Fruit fly (Drosophila melanogaster) whole organism, embryonic: ENCODE results near the gene Mtr3.

Experiments used
- CG13424 ChIP-seq: fragments of 200-800 bp; sonication (Bioruptor generic); optimal IDR thresholded peaks from 2 replicates; lab custom pipeline; 2019; ENCODE audit warnings: missing biosample characterization, mild to moderate bottlenecking, missing genetic modification characterization, moderate library complexity
- CG15073 ChIP-seq: fragments of 200-800 bp; sonication (Bioruptor generic); optimal IDR thresholded peaks from 2 replicates; lab custom pipeline; 2016; ENCODE audit warnings: missing biosample characterization, missing genetic modification characterization
- CG15601 ChIP-seq: fragments of 200-800 bp; sonication (Bioruptor generic); optimal IDR thresholded peaks from 3 replicates; lab custom pipeline; 2019; ENCODE audit warnings: missing biosample characterization, mild to moderate bottlenecking, missing genetic modification characterization, moderate library complexity
- CG18011 ChIP-seq: fragments of 200-800 bp; sonication (Bioruptor generic); optimal IDR thresholded peaks from 2 replicates; lab custom pipeline; 2017; ENCODE audit warnings: missing biosample characterization, missing genetic modification characterization, mild to moderate bottlenecking, moderate library complexity, missing genotype
- CG1832 ChIP-seq: fragments of 200-800 bp; sonication (Bioruptor generic); optimal IDR thresholded peaks from 2 replicates; lab custom pipeline; 2017; ENCODE audit warnings: missing biosample characterization, mild to moderate bottlenecking, missing genetic modification characterization, inconsistent platforms
- CG8359 ChIP-seq: fragments of 200-800 bp; sonication (Bioruptor generic); optimal IDR thresholded peaks from 2 replicates; lab custom pipeline; 2017; ENCODE audit warnings: missing biosample characterization, mild to moderate bottlenecking, missing genetic modification characterization, borderline replicate concordance
- E2f2 ChIP-seq: fragments of 200-800 bp; sonication (Bioruptor generic); IDR thresholded peaks from 2 replicates; pipeline ENCODE4 v1.3.6; 2022; ENCODE audit warnings: missing biosample characterization, missing genetic modification characterization
- Optix ChIP-seq: fragments of 200-800 bp; sonication (Bioruptor generic); IDR thresholded peaks from 3 replicates; pipeline ENCODE4 v1.3.6; 2022; ENCODE audit warnings: missing biosample characterization, missing genetic modification characterization
- cato ChIP-seq: fragments of 200-800 bp; sonication (Bioruptor generic); optimal IDR thresholded peaks from 2 replicates; lab custom pipeline; 2016; ENCODE audit warnings: missing biosample characterization, missing genetic modification characterization, borderline replicate concordance
- chif ChIP-seq, 2 experiments: fragments of 200-800 bp; sonication (Bioruptor generic); optimal IDR thresholded peaks; 3 replicates each; lab custom pipeline; 2016; ENCODE audit warnings: missing biosample characterization in 2 of 2, missing genetic modification characterization in 2 of 2

- TF ChIP-seq CG8359 (GFP tag; lab: Kevin White, UChicago) = no peak
- no peak for TF ChIP-seq CG15601 (tag; lab: Kevin White, UChicago)
- TF ChIP-seq E2f2 (GFP tag; lab: Robert Waterston, UW) = no peak
- TF ChIP-seq CG18011 = no peak
- no peak for TF ChIP-seq chif (GFP tag; optimal IDR thresholded peaks at IDR 0.05; lab: Kevin White, UChicago)
- no peak for TF ChIP-seq cato (GFP tag; lab: Kevin White, UChicago)
- no peak for TF ChIP-seq CG13424 (tag; lab: Kevin White, UChicago)
- no peak for TF ChIP-seq Optix (GFP tag; lab: Robert Waterston, UW)
- TF ChIP-seq CG15073 = no peak
- TF ChIP-seq CG1832 (GFP tag; lab: Kevin White, UChicago) = no peak
Measured at dm6 chr3L:19896280-19896891, 17.1 kb downstream of the Mtr3 start.
